Worm (Caenorhabditis elegans) whole organism, L2 larva: Measurements from ENCODE around the gene F49F1.10.

Experiments
- ama-1 ChIP-seq: fragments of 150-350 bp; optimal IDR thresholded peaks from 2 replicates; lab custom pipeline; 2018; ENCODE audit warnings: inconsistent platforms
- egl-27 ChIP-seq: sonication (generic microtip); optimal IDR thresholded peaks from 3 replicates; lab custom pipeline; 2017; ENCODE audit warnings: missing biosample characterization, missing genetic modification reagents, missing genetic modification characterization
- fos-1 ChIP-seq: fragments of 150-350 bp; optimal IDR thresholded peaks from 2 replicates; lab custom pipeline; 2014; ENCODE audit warnings: missing biosample characterization, missing genetic modification characterization
- nhr-10 ChIP-seq: sonication (generic microtip); optimal IDR thresholded peaks from 2 replicates; lab custom pipeline; 2017; ENCODE audit warnings: missing biosample characterization, missing genetic modification characterization
- nhr-23 ChIP-seq: fragments of 150-350 bp; optimal IDR thresholded peaks from 2 replicates; lab custom pipeline; 2014; ENCODE audit warnings: missing biosample characterization, missing genetic modification reagents, missing genetic modification characterization
- nhr-6 ChIP-seq: fragments of 150-350 bp; optimal IDR thresholded peaks from 2 replicates; lab custom pipeline; 2014; ENCODE audit warnings: missing biosample characterization, missing genetic modification characterization
- peb-1 ChIP-seq: fragments of 150-350 bp; optimal IDR thresholded peaks from 2 replicates; lab custom pipeline; 2014; ENCODE audit warnings: missing biosample characterization, missing genetic modification characterization
- snpc-4 ChIP-seq: fragments of 150-350 bp; optimal IDR thresholded peaks from 2 replicates; lab custom pipeline; 2014; ENCODE audit warnings: missing biosample characterization, missing genetic modification characterization
- ztf-11 ChIP-seq: sonication (generic microtip); optimal IDR thresholded peaks from 2 replicates; lab custom pipeline; 2017; ENCODE audit warnings: missing biosample characterization, missing genetic modification characterization

ce11 chrIV:4177560-4177959 lies 38.6 kb upstream of the F49F1.10 start:
- TF ChIP-seq nhr-10 (no peak), nhr-23 (no peak), snpc-4 (tag; lab: Kevin White, UChicago) (no peak), ama-1 (lab: Kevin White, UChicago) (no peak), fos-1 (tag; lab: Kevin White, UChicago) (no peak), ztf-11 (no peak), nhr-6 (tag; lab: Kevin White, UChicago) (no peak), peb-1 (tag; lab: Kevin White, UChicago) (no peak), egl-27 (tag; lab: Kevin White, UChicago) (no peak)
